Fruit fly (Drosophila melanogaster) Kc167 (cell line): ENCODE measurements around the gene Itgbn.

ENCODE experiments used
- Myc ChIP-seq: fragments of >200 bp; optimal IDR thresholded peaks from 2 replicates; lab custom pipeline; 2017; ENCODE audit warnings: missing external identifiers
- Sin3A ChIP-seq: fragments of >200 bp; optimal IDR thresholded peaks from 2 replicates; lab custom pipeline; 2018; ENCODE audit warnings: missing external identifiers
- h ChIP-seq: fragments of >200 bp; optimal IDR thresholded peaks from 3 replicates; lab custom pipeline; 2018; ENCODE audit warnings: missing external identifiers
- insv ChIP-seq: fragments of >200 bp; optimal IDR thresholded peaks from 3 replicates; lab custom pipeline; 2018; ENCODE audit warnings: missing external identifiers
- ttk ChIP-seq: sonication (Bioruptor generic); optimal IDR thresholded peaks from 2 replicates; lab custom pipeline; 2017; ENCODE audit warnings: missing external identifiers

- TF ChIP-seq ttk (lab: Kevin White, UChicago) (no peak), Myc (no peak), h (lab: Kevin White, UChicago) (no peak), insv (lab: Kevin White, UChicago) (no peak), Sin3A (lab: Kevin White, UChicago) (no peak)
Measured at dm6 chr2L:21029749-21030148, 23.1 kb upstream of the Itgbn start.
